Worm (Caenorhabditis elegans) whole organism, L2 larva: ENCODE results near the gene fbxa-153.
"Not testable (repeated sequence)": the region's sequence is repeated elsewhere in the genome, so short reads cannot be mapped to it uniquely, and the experiment has no call there.

Experiments
- nhr-10 ChIP-seq: sonication (generic microtip); optimal IDR thresholded peaks from 2 replicates; lab custom pipeline; 2017; ENCODE audit warnings: missing biosample characterization, missing genetic modification characterization
- snpc-4 ChIP-seq: fragments of 150-350 bp; optimal IDR thresholded peaks from 2 replicates; lab custom pipeline; 2014; ENCODE audit warnings: missing biosample characterization, missing genetic modification characterization
- unc-55 ChIP-seq: fragments of 150-350 bp; sonication (generic microtip); optimal IDR thresholded peaks from 3 replicates; lab custom pipeline; 2014; ENCODE audit warnings: missing biosample characterization, missing genetic modification reagents, missing genetic modification characterization
- unc-62 ChIP-seq: fragments of 150-350 bp; optimal IDR thresholded peaks from 2 replicates; lab custom pipeline; 2014; ENCODE audit warnings: missing biosample characterization, missing genetic modification reagents, missing genetic modification characterization

DNA sequence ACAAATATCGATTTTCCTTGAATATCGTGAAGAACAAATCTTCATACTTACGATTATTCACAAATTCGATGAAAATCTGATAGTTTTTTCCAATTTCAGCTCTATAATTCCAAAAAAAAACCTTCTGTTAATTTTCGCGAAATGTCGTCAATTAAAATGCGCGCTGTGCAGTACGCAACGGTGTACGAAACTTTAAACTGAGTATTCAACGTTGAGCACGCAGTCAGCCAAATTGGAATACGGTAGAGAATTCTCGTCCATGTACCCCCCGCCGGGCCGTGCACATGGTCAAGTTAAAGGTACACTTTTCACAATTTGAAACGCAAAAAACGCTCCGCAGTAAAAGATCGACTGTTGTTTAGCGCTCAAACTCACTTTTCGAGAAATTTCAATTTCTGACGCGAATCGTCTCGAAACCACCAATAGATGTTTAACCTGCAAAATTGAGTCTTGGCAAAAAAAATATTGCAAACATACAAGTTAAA lies 20.0 kb downstream of the fbxa-153 start, which contains the start of gene F28F8.7:
- not testable (repeated sequence) for TF ChIP-seq nhr-10 (tag; lab: Kevin White, UChicago); unc-62 (GFP tag; lab: Kevin White, UChicago); snpc-4 (tag; lab: Kevin White, UChicago)
- peak; percentile 65 for TF ChIP-seq unc-55 (GFP tag; lab: Kevin White, UChicago)
